Fruit fly (Drosophila melanogaster) whole organism, wandering third instar larva: ENCODE data around the gene CG13894.

Source experiments
- Abd-B ChIP-seq: fragments of >200 bp; optimal IDR thresholded peaks from 2 replicates; lab custom pipeline; 2017; ENCODE audit warnings: missing biosample characterization, missing genetic modification characterization
- CG9705 ChIP-seq: fragments of 200-800 bp; sonication (Bioruptor generic); optimal IDR thresholded peaks from 2 replicates; lab custom pipeline; 2018; ENCODE audit warnings: missing biosample characterization, mild to moderate bottlenecking, missing genetic modification characterization
- CrebA ChIP-seq: fragments of 200-800 bp; sonication (Bioruptor generic); optimal IDR thresholded peaks from 2 replicates; lab custom pipeline; 2016; ENCODE audit warnings: missing biosample characterization, mild to moderate bottlenecking, missing genetic modification characterization, borderline replicate concordance
- Dif ChIP-seq: fragments of 200-275, 200-300 bp; sonication (Bioruptor generic); optimal IDR thresholded peaks from 2 replicates; lab custom pipeline; 2018; ENCODE audit warnings: missing biosample characterization, missing genetic modification characterization; ENCODE audit not compliant: partially characterized antibody
- GATAd ChIP-seq: sonication (Bioruptor generic); optimal IDR thresholded peaks from 2 replicates; lab custom pipeline; 2016; ENCODE audit warnings: missing biosample characterization, missing genetic modification characterization
- Hr78 ChIP-seq: fragments of >200 bp; optimal IDR thresholded peaks from 2 replicates; lab custom pipeline; 2017; ENCODE audit warnings: missing biosample characterization, missing genetic modification characterization
- Hr83 ChIP-seq: fragments of 200-300 bp; sonication (Bioruptor generic); optimal IDR thresholded peaks from 2 replicates; lab custom pipeline; 2016; ENCODE audit warnings: missing biosample characterization, mild to moderate bottlenecking, missing genetic modification characterization, moderate library complexity; ENCODE audit not compliant: poor library complexity, severe bottlenecking
- Jra ChIP-seq: sonication (Bioruptor generic); optimal IDR thresholded peaks from 2 replicates; lab custom pipeline; 2016; ENCODE audit warnings: missing biosample characterization, missing genetic modification characterization
- Mio ChIP-seq: sonication (Bioruptor generic); optimal IDR thresholded peaks from 2 replicates; lab custom pipeline; 2016; ENCODE audit warnings: missing biosample characterization, missing genetic modification characterization
- N ChIP-seq: fragments of >200 bp; optimal IDR thresholded peaks from 2 replicates; lab custom pipeline; 2018; ENCODE audit warnings: missing biosample characterization, missing external identifiers, missing genetic modification characterization
- OdsH ChIP-seq: fragments of 200-800 bp; sonication (Bioruptor generic); optimal IDR thresholded peaks from 2 replicates; lab custom pipeline; 2016; ENCODE audit warnings: missing biosample characterization, mild to moderate bottlenecking, missing genetic modification characterization
- Rel ChIP-seq, 2 experiments: fragments of 200-800 bp; sonication (Bioruptor generic) in 1 of 2; optimal IDR thresholded peaks; 2 replicates in 1 of 2; 3 replicates in 1 of 2; lab custom pipeline; 2016 to 2019; ENCODE audit warnings: mild to moderate bottlenecking in 2 of 2, missing biosample characterization in 2 of 2, missing genetic modification characterization in 2 of 2, moderate library complexity in 1 of 2
- Sp1 ChIP-seq: fragments of 200-800 bp; sonication (Bioruptor generic); optimal IDR thresholded peaks from 3 replicates; lab custom pipeline; 2019; ENCODE audit warnings: missing biosample characterization, mild to moderate bottlenecking, missing genetic modification characterization, moderate library complexity
- Vsx2 ChIP-seq: fragments of 200-300, 225-300 bp; sonication (Bioruptor generic); optimal IDR thresholded peaks from 2 replicates; lab custom pipeline; 2018; ENCODE audit warnings: missing biosample characterization, missing genetic modification characterization; ENCODE audit not compliant: partially characterized antibody
- brk ChIP-seq: fragments of 200-800 bp; sonication (Bioruptor generic); optimal IDR thresholded peaks from 2 replicates; lab custom pipeline; 2016; ENCODE audit warnings: missing biosample characterization, mild to moderate bottlenecking, missing genetic modification characterization
- dl ChIP-seq, 2 experiments: fragments of 175-275, 200-275 bp in 1 of 2; fragments of 200-275 bp in 1 of 2; sonication (Bioruptor generic); optimal IDR thresholded peaks; lab custom pipeline; 2018; ENCODE audit warnings: mild to moderate bottlenecking in 2 of 2, missing biosample characterization in 2 of 2, missing genetic modification characterization in 2 of 2, moderate library complexity in 2 of 2; ENCODE audit not compliant: partially characterized antibody in 2 of 2, insufficient read depth in 1 of 2
- dmrt93B ChIP-seq: fragments of 200-800 bp; sonication (Bioruptor generic); optimal IDR thresholded peaks from 2 replicates; lab custom pipeline; 2018; ENCODE audit warnings: missing biosample characterization, mild to moderate bottlenecking, missing genetic modification characterization
- dsf ChIP-seq: sonication (Bioruptor generic); optimal IDR thresholded peaks from 2 replicates; lab custom pipeline; 2016; ENCODE audit warnings: missing biosample characterization, missing genetic modification characterization, borderline replicate concordance
- fru ChIP-seq: fragments of 200-800 bp; sonication (Bioruptor generic); optimal IDR thresholded peaks from 3 replicates; lab custom pipeline; 2016; ENCODE audit warnings: missing biosample characterization, mild to moderate bottlenecking, missing genetic modification characterization
- h ChIP-seq: fragments of 200-800 bp; sonication (Bioruptor generic); optimal IDR thresholded peaks from 3 replicates; lab custom pipeline; 2016; ENCODE audit warnings: missing biosample characterization, mild to moderate bottlenecking, missing genetic modification characterization
- jim ChIP-seq: fragments of 175-275, 200-325 bp; sonication (Bioruptor generic); optimal IDR thresholded peaks from 2 replicates; lab custom pipeline; 2016; ENCODE audit warnings: missing biosample characterization, mild to moderate bottlenecking, missing genetic modification characterization
- lola ChIP-seq: fragments of >200 bp; optimal IDR thresholded peaks from 2 replicates; lab custom pipeline; 2017; ENCODE audit warnings: missing biosample characterization, missing genetic modification characterization
- pan ChIP-seq: fragments of >200 bp; optimal IDR thresholded peaks from 2 replicates; lab custom pipeline; 2017
- psq ChIP-seq: fragments of 200-800 bp; sonication (Bioruptor generic); optimal IDR thresholded peaks from 3 replicates; lab custom pipeline; 2017; ENCODE audit warnings: missing biosample characterization, mild to moderate bottlenecking, missing genetic modification characterization, moderate library complexity
- rgr ChIP-seq: fragments of 200-800 bp; sonication (Bioruptor generic); optimal IDR thresholded peaks from 3 replicates; lab custom pipeline; 2016; ENCODE audit warnings: missing biosample characterization, mild to moderate bottlenecking, missing genetic modification characterization
- sage ChIP-seq: fragments of 200-800 bp; sonication (Bioruptor generic); optimal IDR thresholded peaks from 2 replicates; lab custom pipeline; 2016; ENCODE audit warnings: missing biosample characterization, mild to moderate bottlenecking, missing genetic modification characterization
- sv ChIP-seq: fragments of 200-800 bp; sonication (Bioruptor generic); optimal IDR thresholded peaks from 3 replicates; lab custom pipeline; 2016; ENCODE audit warnings: missing biosample characterization, missing genetic modification characterization
- tai ChIP-seq: sonication (Bioruptor generic); optimal IDR thresholded peaks from 2 replicates; lab custom pipeline; 2016; ENCODE audit warnings: missing biosample characterization, missing genetic modification characterization
- woc ChIP-seq: sonication (Bioruptor generic); optimal IDR thresholded peaks from 2 replicates; lab custom pipeline; 2016; ENCODE audit warnings: missing biosample characterization, mild to moderate bottlenecking, missing genetic modification characterization

CG13894 gene

dm6 chr3L:690031-690686, 8.8 kb downstream of the CG13894 start, which contains the start of the genes CG32483 and RabX6:
TSS of gene CG32483 (minus strand) at chr3L:690081.
TSS of gene RabX6 (plus strand) at chr3L:690517.
- no peak for TF ChIP-seq woc (GFP tag; lab: Kevin White, UChicago)
- no peak for TF ChIP-seq N (GFP tag; lab: Kevin White, UChicago)
- no peak for TF ChIP-seq Hr83 (GFP tag; lab: Kevin White, UChicago)
- TF ChIP-seq Rel (GFP tag; optimal IDR thresholded peaks at IDR 0.05; lab: Kevin White, UChicago) = no peak
- no peak for TF ChIP-seq Rel (tag; optimal IDR thresholded peaks at IDR 0.05; lab: Kevin White, UChicago)
- TF ChIP-seq jim (GFP tag; lab: Kevin White, UChicago) = no peak
- TF ChIP-seq psq (GFP tag; lab: Kevin White, UChicago) = no peak
- no peak for TF ChIP-seq Vsx2 (GFP tag; lab: Kevin White, UChicago)
- TF ChIP-seq GATAd = no peak

- TF ChIP-seq brk = no peak
- no peak for TF ChIP-seq Vsx2 (GFP tag; lab: Kevin White, UChicago)
- TF ChIP-seq sage (GFP tag; lab: Kevin White, UChicago) = no peak
- TF ChIP-seq Dif (GFP tag; lab: Kevin White, UChicago) = no peak
- no peak for TF ChIP-seq dsf (GFP tag; lab: Kevin White, UChicago)
- TF ChIP-seq Mio (GFP tag; lab: Kevin White, UChicago) = no peak
- no peak for TF ChIP-seq sv (GFP tag; lab: Kevin White, UChicago)
- no peak for TF ChIP-seq fru (GFP tag; lab: Kevin White, UChicago)
- no peak for TF ChIP-seq jim (GFP tag; lab: Kevin White, UChicago)
- TF ChIP-seq h (GFP tag; lab: Kevin White, UChicago) = no peak
- no peak for TF ChIP-seq Abd-B (GFP tag; lab: Kevin White, UChicago)
- no peak for TF ChIP-seq tai (GFP tag; lab: Kevin White, UChicago)
- TF ChIP-seq dl (GFP tag; optimal IDR thresholded peaks at IDR 0.05; lab: Kevin White, UChicago; ENCODE audit: insufficient read depth in 1 of 2, partially characterized antibody in 2 of 2) = no peak
Measured at dm6 chr3L:687858-688257, 11.1 kb downstream of the CG13894 start, which contains the start of gene hiro. TSS of gene hiro (minus strand) at chr3L:687958.

- no peak for TF ChIP-seq lola (GFP tag; lab: Kevin White, UChicago)
- peak; percentile 90 for TF ChIP-seq Dif (GFP tag; lab: Kevin White, UChicago)
- no peak for TF ChIP-seq fru (GFP tag; lab: Kevin White, UChicago)
- TF ChIP-seq Sp1 (GFP tag; lab: Kevin White, UChicago) = no peak
- no peak for TF ChIP-seq N (GFP tag; lab: Kevin White, UChicago)
- TF ChIP-seq dl (GFP tag; optimal IDR thresholded peaks at IDR 0.05; lab: Kevin White, UChicago; ENCODE audit: insufficient read depth in 1 of 2, partially characterized antibody in 2 of 2) = peak in 1 of 2 experiments; percentile 32
- no peak for TF ChIP-seq OdsH
- TF ChIP-seq dmrt93B (GFP tag; lab: Kevin White, UChicago) = no peak
- no peak for TF ChIP-seq h (GFP tag; lab: Kevin White, UChicago)
- peak; percentile 63 for TF ChIP-seq Vsx2 (GFP tag; lab: Kevin White, UChicago)
- TF ChIP-seq CG9705 (GFP tag; lab: Kevin White, UChicago) = no peak
- TF ChIP-seq pan (lab: Kevin White, UChicago) = no peak
- no peak for TF ChIP-seq Hr78 (GFP tag; lab: Kevin White, UChicago)
- TF ChIP-seq tai (GFP tag; lab: Kevin White, UChicago) = no peak
- no peak for TF ChIP-seq dsf (GFP tag; lab: Kevin White, UChicago)
- TF ChIP-seq CrebA (GFP tag; lab: Kevin White, UChicago) = no peak
- TF ChIP-seq rgr = no peak
- no peak for TF ChIP-seq Jra (GFP tag; lab: Kevin White, UChicago)
- no peak for TF ChIP-seq Rel (GFP tag; optimal IDR thresholded peaks at IDR 0.05; lab: Kevin White, UChicago)
- no peak for TF ChIP-seq Rel (tag; optimal IDR thresholded peaks at IDR 0.05; lab: Kevin White, UChicago)
- TF ChIP-seq Mio (GFP tag; lab: Kevin White, UChicago) = no peak
- no peak for TF ChIP-seq GATAd
- TF ChIP-seq woc (GFP tag; lab: Kevin White, UChicago) = no peak
Measured at dm6 chr3L:685441-685804, 13.5 kb downstream of the CG13894 start, which contains the start of gene ebd1. TSS of gene ebd1 (minus strand) at chr3L:685549.
